Worm (Caenorhabditis elegans) whole organism, L3 larva: Measurements from ENCODE around the gene B0457.6.

Experiments used
- aly-2 ChIP-seq: fragments of 150-350 bp; optimal IDR thresholded peaks from 2 replicates; lab custom pipeline; 2014; ENCODE audit warnings: missing biosample characterization, missing genetic modification characterization
- ceh-28 ChIP-seq: fragments of 150-350 bp; optimal IDR thresholded peaks from 2 replicates; lab custom pipeline; 2014; ENCODE audit warnings: missing biosample characterization, missing genetic modification reagents, missing genetic modification characterization
- ceh-82 ChIP-seq: fragments of 150-350 bp; optimal IDR thresholded peaks from 2 replicates; lab custom pipeline; 2014; ENCODE audit warnings: missing biosample characterization, missing genetic modification characterization
- ceh-9 ChIP-seq: sonication (generic microtip); optimal IDR thresholded peaks from 2 replicates; lab custom pipeline; 2018; ENCODE audit warnings: missing biosample characterization, missing genetic modification characterization
- daf-12 ChIP-seq: fragments of 150-350 bp; optimal IDR thresholded peaks from 2 replicates; lab custom pipeline; 2014; ENCODE audit warnings: missing biosample characterization, missing genetic modification reagents, missing genetic modification characterization
- egl-5 ChIP-seq: fragments of 150-350 bp; optimal IDR thresholded peaks from 2 replicates; lab custom pipeline; 2017; ENCODE audit warnings: missing biosample characterization, missing genetic modification reagents, missing genetic modification characterization, inconsistent platforms
- elt-2 ChIP-seq: sonication (generic microtip); optimal IDR thresholded peaks from 2 replicates; lab custom pipeline; 2016; ENCODE audit warnings: missing genetic modification reagents, mild to moderate bottlenecking, missing genetic modification characterization, missing compliant biosample characterization
- elt-3 ChIP-seq, 3 experiments: fragments of 150-350 bp in 1 of 3; sonication (generic microtip) in 2 of 3; optimal IDR thresholded peaks; 2 replicates in 2 of 3; 4 replicates in 1 of 3; lab custom pipeline; 2014 to 2017; ENCODE audit warnings: missing biosample characterization in 3 of 3, missing genetic modification characterization in 3 of 3
- eor-1 ChIP-seq, 2 experiments: fragments of 150-350 bp; optimal IDR thresholded peaks; 2 replicates each; lab custom pipeline; 2014 to 2018; ENCODE audit warnings: missing biosample characterization in 2 of 2, missing genetic modification characterization in 2 of 2
- fkh-10 ChIP-seq: sonication (generic microtip); optimal IDR thresholded peaks from 2 replicates; lab custom pipeline; 2017; ENCODE audit warnings: missing biosample characterization, missing genetic modification reagents, missing genetic modification characterization
- fos-1 ChIP-seq: fragments of 150-350 bp; optimal IDR thresholded peaks from 2 replicates; lab custom pipeline; 2014; ENCODE audit warnings: missing biosample characterization, missing genetic modification characterization
- hmg-11 ChIP-seq: sonication (generic microtip); optimal IDR thresholded peaks from 2 replicates; lab custom pipeline; 2016; ENCODE audit warnings: missing genetic modification characterization, missing compliant biosample characterization
- jun-1 ChIP-seq: fragments of 150-350 bp; optimal IDR thresholded peaks from 2 replicates; lab custom pipeline; 2014; ENCODE audit warnings: missing biosample characterization, missing genetic modification reagents, missing genetic modification characterization
- lin-15B ChIP-seq: fragments of 150-350 bp; optimal IDR thresholded peaks from 2 replicates; lab custom pipeline; 2014; ENCODE audit warnings: missing biosample characterization, missing genetic modification characterization
- lin-39 ChIP-seq: fragments of 150-350 bp; optimal IDR thresholded peaks from 2 replicates; lab custom pipeline; 2018; ENCODE audit warnings: missing biosample characterization, missing genetic modification reagents, missing genetic modification characterization
- lsy-12 ChIP-seq: sonication (generic microtip); optimal IDR thresholded peaks from 2 replicates; lab custom pipeline; 2016; ENCODE audit warnings: mild to moderate bottlenecking, missing genetic modification characterization, missing compliant biosample characterization
- mdl-1 ChIP-seq: fragments of 150-350 bp; optimal IDR thresholded peaks from 2 replicates; lab custom pipeline; 2014; ENCODE audit warnings: missing biosample characterization, missing genetic modification characterization
- mml-1 ChIP-seq: fragments of 150-350 bp; sonication (generic microtip); optimal IDR thresholded peaks from 3 replicates; lab custom pipeline; 2014; ENCODE audit warnings: missing biosample characterization, missing genetic modification characterization
- nfya-1 ChIP-seq: sonication (generic microtip); optimal IDR thresholded peaks from 2 replicates; lab custom pipeline; 2017; ENCODE audit warnings: missing genetic modification characterization, mild to moderate bottlenecking, missing compliant biosample characterization, antibody characterized with exemption, moderate library complexity; ENCODE audit not compliant: insufficient read depth
- nhr-11 ChIP-seq: fragments of 150-350 bp; optimal IDR thresholded peaks from 2 replicates; lab custom pipeline; 2014; ENCODE audit warnings: missing biosample characterization, missing genetic modification characterization
- nhr-12 ChIP-seq: fragments of 150-350 bp; optimal IDR thresholded peaks from 2 replicates; lab custom pipeline; 2014; ENCODE audit warnings: missing biosample characterization, missing genetic modification characterization
- nhr-23 ChIP-seq: fragments of 150-350 bp; optimal IDR thresholded peaks from 2 replicates; lab custom pipeline; 2014; ENCODE audit warnings: missing biosample characterization, missing genetic modification reagents, missing genetic modification characterization
- nhr-28 ChIP-seq: fragments of 150-350 bp; optimal IDR thresholded peaks from 2 replicates; lab custom pipeline; 2014; ENCODE audit warnings: missing biosample characterization, missing genetic modification characterization
- nhr-43 ChIP-seq: sonication (generic microtip); optimal IDR thresholded peaks from 2 replicates; lab custom pipeline; 2016; ENCODE audit warnings: mild to moderate bottlenecking, missing genetic modification characterization, missing compliant biosample characterization; ENCODE audit not compliant: poor library complexity, severe bottlenecking
- nhr-76 ChIP-seq: fragments of 150-350 bp; sonication (generic microtip); optimal IDR thresholded peaks from 5 replicates; lab custom pipeline; 2014; ENCODE audit warnings: missing biosample characterization, missing genetic modification characterization
- nhr-77 ChIP-seq: fragments of 150-350 bp; optimal IDR thresholded peaks from 2 replicates; lab custom pipeline; 2014; ENCODE audit warnings: missing biosample characterization, missing genetic modification characterization
- pha-4 ChIP-seq: fragments of 150-350 bp; optimal IDR thresholded peaks from 2 replicates; lab custom pipeline; 2014; ENCODE audit warnings: missing biosample characterization, missing genetic modification reagents, missing genetic modification characterization
- pqm-1 ChIP-seq: fragments of 150-350 bp; optimal IDR thresholded peaks from 2 replicates; lab custom pipeline; 2017; ENCODE audit warnings: missing biosample characterization, missing genetic modification characterization, inconsistent platforms
- sea-2 ChIP-seq: fragments of 150-350 bp; sonication (generic microtip); optimal IDR thresholded peaks from 4 replicates; lab custom pipeline; 2014; ENCODE audit warnings: missing biosample characterization, missing genetic modification reagents, missing genetic modification characterization
- skn-1 ChIP-seq: fragments of 150-350 bp; optimal IDR thresholded peaks from 2 replicates; lab custom pipeline; 2014; ENCODE audit warnings: missing biosample characterization, missing genetic modification characterization
- snpc-4 ChIP-seq: fragments of 150-350 bp; optimal IDR thresholded peaks from 2 replicates; lab custom pipeline; 2014; ENCODE audit warnings: missing biosample characterization, missing genetic modification characterization
- tbx-2 ChIP-seq: sonication (generic microtip); optimal IDR thresholded peaks from 2 replicates; lab custom pipeline; 2016; ENCODE audit warnings: mild to moderate bottlenecking, missing genetic modification characterization, missing compliant biosample characterization
- unc-39 ChIP-seq: sonication (generic microtip); optimal IDR thresholded peaks from 4 replicates; lab custom pipeline; 2017; ENCODE audit warnings: missing biosample characterization, missing genetic modification characterization
- unc-62 ChIP-seq: fragments of 150-350 bp; sonication (generic microtip); optimal IDR thresholded peaks from 4 replicates; lab custom pipeline; 2014; ENCODE audit warnings: missing biosample characterization, missing genetic modification reagents, missing genetic modification characterization
- zag-1 ChIP-seq: fragments of 150-350 bp; optimal IDR thresholded peaks from 2 replicates; lab custom pipeline; 2014; ENCODE audit warnings: missing biosample characterization, missing genetic modification characterization
- ztf-4 ChIP-seq: fragments of 150-350 bp; optimal IDR thresholded peaks from 2 replicates; lab custom pipeline; 2014; ENCODE audit warnings: missing biosample characterization, missing genetic modification characterization

B0457.6 gene

DNA sequence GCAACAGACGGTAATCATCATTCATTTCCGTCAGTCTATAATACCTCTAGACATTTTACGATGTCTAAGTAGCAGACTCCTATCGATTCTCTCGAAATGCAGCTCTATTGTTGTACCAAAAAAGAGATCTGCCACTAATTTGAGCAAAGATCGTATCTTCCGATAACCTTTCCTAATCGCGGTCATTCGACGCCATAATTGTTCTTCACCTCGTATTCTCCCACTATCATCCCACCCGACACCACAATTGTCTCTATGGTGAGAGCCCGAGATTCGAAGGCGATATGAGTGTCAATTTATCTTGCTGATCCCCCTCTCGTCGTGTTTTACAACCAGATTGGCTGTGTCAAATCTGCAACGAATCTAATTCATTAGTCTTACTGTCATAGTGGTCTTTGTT is 26.8 kb upstream of the B0457.6 start:
- TF ChIP-seq nhr-43 (tag; lab: Kevin White, UChicago) = no peak
- no peak for TF ChIP-seq nfya-1 (tag; lab: Kevin White, UChicago)
- no peak for TF ChIP-seq zag-1 (tag; lab: Kevin White, UChicago)
- TF ChIP-seq eor-1 (tag; optimal IDR thresholded peaks at IDR 0.05; lab: Kevin White, UChicago) = no peak
- no peak for TF ChIP-seq daf-12 (tag; lab: Kevin White, UChicago)
- no peak for TF ChIP-seq lsy-12
- no peak for TF ChIP-seq nhr-23 (tag; lab: Kevin White, UChicago)
- TF ChIP-seq nhr-77 (tag; lab: Kevin White, UChicago) = no peak
- TF ChIP-seq nhr-28 (tag; lab: Kevin White, UChicago) = no peak
- no peak for TF ChIP-seq ceh-9 (tag; lab: Kevin White, UChicago)
- no peak for TF ChIP-seq nhr-76
- no peak for TF ChIP-seq lin-39 (tag; lab: Kevin White, UChicago)
- no peak for TF ChIP-seq mml-1 (tag; lab: Kevin White, UChicago)
- no peak for TF ChIP-seq elt-3 (tag; optimal IDR thresholded peaks at IDR 0.05; lab: Kevin White, UChicago)
- TF ChIP-seq snpc-4 (tag; lab: Kevin White, UChicago) = no peak
- no peak for TF ChIP-seq unc-39 (tag; lab: Kevin White, UChicago)
- TF ChIP-seq ceh-28 (tag; lab: Kevin White, UChicago) = no peak
- no peak for TF ChIP-seq hmg-11 (tag; lab: Kevin White, UChicago)
- no peak for TF ChIP-seq fos-1

DNA sequence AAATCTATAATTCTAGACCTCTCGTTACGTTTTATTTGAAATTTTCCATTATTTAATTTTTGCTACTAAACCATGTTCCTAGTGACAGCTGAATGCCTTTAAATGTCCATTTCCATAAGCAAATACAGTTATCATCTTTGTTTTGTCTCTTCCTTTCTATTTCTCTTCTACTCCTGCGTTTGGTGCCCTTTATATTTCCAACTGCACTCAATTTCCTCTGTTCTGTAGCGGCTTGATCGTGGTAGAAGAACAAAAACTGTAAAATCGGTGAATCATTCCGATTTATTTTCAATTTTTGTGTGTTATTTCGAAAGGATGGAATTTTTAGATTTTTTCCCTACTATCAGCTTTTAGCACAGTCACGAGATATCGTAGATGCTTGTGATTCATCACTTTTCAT is 26.3 kb upstream of the B0457.6 start:
- no peak for TF ChIP-seq aly-2 (tag; lab: Kevin White, UChicago)
- TF ChIP-seq pqm-1 (tag; lab: Kevin White, UChicago) = peak; percentile 24
- no peak for TF ChIP-seq ztf-4 (tag; lab: Kevin White, UChicago)
- no peak for TF ChIP-seq nhr-77 (tag; lab: Kevin White, UChicago)
- no peak for TF ChIP-seq daf-12 (tag; lab: Kevin White, UChicago)
- TF ChIP-seq egl-5 (tag; lab: Kevin White, UChicago) = no peak
- TF ChIP-seq unc-62 (GFP tag; lab: Kevin White, UChicago) = no peak
- TF ChIP-seq elt-2 (tag; lab: Kevin White, UChicago) = peak; percentile 21
- TF ChIP-seq nhr-76 = no peak
- no peak for TF ChIP-seq nhr-23 (tag; lab: Kevin White, UChicago)
- TF ChIP-seq, all 47 proteins: peak for 2

DNA sequence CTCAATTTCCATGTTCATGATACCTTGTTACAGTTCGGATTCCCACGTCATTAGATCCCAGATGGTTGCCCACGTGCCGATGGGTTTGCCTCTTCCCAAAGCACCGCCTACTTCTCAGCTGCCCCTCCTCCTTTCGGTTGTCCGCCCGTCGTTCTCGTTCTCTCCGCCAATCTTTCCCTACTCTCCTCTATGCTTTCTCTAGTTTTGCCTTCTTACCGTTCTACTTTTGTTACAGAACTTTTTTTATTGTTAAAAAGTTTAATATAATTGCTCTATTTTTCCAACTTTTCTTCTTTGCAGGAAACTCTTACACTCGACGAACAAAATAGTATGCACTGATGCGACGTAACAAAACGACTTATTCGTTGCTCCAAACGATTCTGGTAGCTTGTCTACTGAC is 25.7 kb upstream of the B0457.6 start, which contains the start of gene lat-1:
Gene lat-1, plus strand, starts transcription at position 301 of the 400 bp plus-strand sequence.
- no peak for TF ChIP-seq nhr-11 (tag; lab: Kevin White, UChicago)
- TF ChIP-seq egl-5 (tag; lab: Kevin White, UChicago) = no peak
- TF ChIP-seq daf-12 (tag; lab: Kevin White, UChicago) = no peak
- no peak for TF ChIP-seq mml-1 (tag; lab: Kevin White, UChicago)
- TF ChIP-seq hmg-11 (tag; lab: Kevin White, UChicago) = no peak

DNA sequence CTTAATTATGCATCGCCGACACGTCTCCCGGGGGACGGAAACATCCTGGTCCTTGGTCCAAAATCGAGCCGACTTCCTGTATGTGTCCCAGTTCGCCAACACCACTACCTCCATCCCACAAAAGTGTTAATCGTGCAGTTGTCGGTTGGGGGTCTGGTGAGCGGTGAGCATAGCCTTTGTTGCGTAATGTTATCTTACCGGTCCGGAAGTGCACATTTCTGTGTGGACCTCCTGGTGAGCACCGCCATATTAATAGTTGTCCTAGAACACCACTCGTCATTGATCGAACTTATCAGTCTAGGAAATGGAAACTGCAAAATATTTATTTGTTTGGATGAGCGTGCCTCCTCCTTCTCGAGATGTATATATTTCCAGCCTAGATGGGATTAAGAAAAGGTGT is 25.0 kb upstream of the B0457.6 start:
- TF ChIP-seq nhr-11 (tag; lab: Kevin White, UChicago) (no peak), fkh-10 (no peak), hmg-11 (tag; lab: Kevin White, UChicago) (no peak), pqm-1 (tag; lab: Kevin White, UChicago) (no peak), lin-15B (tag; lab: Kevin White, UChicago) (no peak), ceh-28 (tag; lab: Kevin White, UChicago) (no peak), skn-1 (tag; lab: Kevin White, UChicago) (no peak), tbx-2 (no peak), lin-39 (tag; lab: Kevin White, UChicago) (no peak), nhr-28 (tag; lab: Kevin White, UChicago) (no peak), mml-1 (tag; lab: Kevin White, UChicago) (no peak)

ce11 chrII:8898582-8899356 is 23.5 kb upstream of the B0457.6 start:
- no peak for TF ChIP-seq ztf-4 (tag; lab: Kevin White, UChicago)
- TF ChIP-seq nhr-77 (tag; lab: Kevin White, UChicago) = no peak
- TF ChIP-seq ceh-28 (tag; lab: Kevin White, UChicago) = no peak
- no peak for TF ChIP-seq ceh-82 (tag; lab: Kevin White, UChicago)
- TF ChIP-seq lsy-12 = no peak
- TF ChIP-seq nhr-23 (tag; lab: Kevin White, UChicago) = no peak
- TF ChIP-seq nhr-12 (tag; lab: Kevin White, UChicago) = no peak
- TF ChIP-seq pha-4 (tag; lab: Kevin White, UChicago) = no peak
- no peak for TF ChIP-seq tbx-2
- no peak for TF ChIP-seq jun-1 (tag; lab: Kevin White, UChicago)
- no peak for TF ChIP-seq sea-2 (GFP tag; lab: Kevin White, UChicago)
- no peak for TF ChIP-seq fkh-10
- no peak for TF ChIP-seq nfya-1 (tag; lab: Kevin White, UChicago)
- TF ChIP-seq mdl-1 (tag; lab: Kevin White, UChicago) = no peak
- TF ChIP-seq, all 47 proteins: peak for 0
